Worm (Caenorhabditis elegans): Measurements from ENCODE around the gene F58A3.4.

Gene F58A3.4

ce11 chrX:11047183-11047582 lies 36.7 kb upstream of the F58A3.4 start, which contains the start of gene clc-1 (continued):
- TF ChIP-seq dve-1 (tag; optimal IDR thresholded peaks at IDR 0.05; ENCODE audit: insufficient read depth) (peak; percentile 79), nhr-42 (GFP tag; IDR thresholded peaks at IDR 0.05) (no peak), ceh-62 (tag; optimal IDR thresholded peaks at IDR 0.05) (no peak), egl-27 (tag; optimal IDR thresholded peaks at IDR 0.05) (no peak), hlh-30 (tag; optimal IDR thresholded peaks at IDR 0.05; ENCODE audit: insufficient read depth) (peak; percentile 1), mdt-29 (GFP tag; IDR thresholded peaks at IDR 0.05) (no peak), mxl-2 (GFP tag; conservative IDR thresholded peaks at IDR 0.05) (no peak), hlh-11 (tag; optimal IDR thresholded peaks at IDR 0.05) (peak; percentile 85), jun-1 (tag; optimal IDR thresholded peaks at IDR 0.05) (no peak), lsy-2 (tag; optimal IDR thresholded peaks at IDR 0.05) (no peak)

- TF ChIP-seq zag-1 (tag; optimal IDR thresholded peaks at IDR 0.05) (no peak), nhr-237 (tag; optimal IDR thresholded peaks at IDR 0.05) (no peak), sdz-12 (GFP tag; optimal IDR thresholded peaks at IDR 0.05) (no peak), duxl-1 (tag; optimal IDR thresholded peaks at IDR 0.05; ENCODE audit: poor library complexity) (no peak), F26F4.8 (GFP tag; conservative IDR thresholded peaks at IDR 0.05) (no peak), ctbp-1 (GFP tag; IDR thresholded peaks at IDR 0.05) (no peak), tag-97 (GFP tag; IDR thresholded peaks at IDR 0.05) (no peak), T20F7.1 (GFP tag; optimal IDR thresholded peaks at IDR 0.05) (no peak), hlh-11 (tag; optimal IDR thresholded peaks at IDR 0.05) (no peak), nhr-25 (tag; optimal IDR thresholded peaks at IDR 0.05; ENCODE audit: borderline replicate concordance, insufficient read depth) (no peak), ceh-62 (tag; optimal IDR thresholded peaks at IDR 0.05) (no peak), egl-27 (tag; optimal IDR thresholded peaks at IDR 0.05) (no peak), zfp-2 (tag; optimal IDR thresholded peaks at IDR 0.05) (no peak), unc-130 (GFP tag; optimal IDR thresholded peaks at IDR 0.05) (no peak), dmd-9 (GFP tag; IDR thresholded peaks at IDR 0.05) (no peak), ztf-11 (tag; optimal IDR thresholded peaks at IDR 0.05) (no peak)
Measured at ce11 chrX:11042777-11043176, 32.3 kb upstream of the F58A3.4 start, which contains the start of gene C09F12.3. Gene C09F12.3 (minus strand): TSS chrX:11042877.

ce11 chrX:11038221-11038620 lies 27.8 kb upstream of the F58A3.4 start:
- TF ChIP-seq unc-62 (GFP tag; optimal IDR thresholded peaks at IDR 0.05 in 1 of 2) = peak in 1 of 2 experiments; percentile 50
- no peak for TF ChIP-seq unc-62 (tag; optimal IDR thresholded peaks at IDR 0.05)
- no peak for TF ChIP-seq ZK546.5 (tag; optimal IDR thresholded peaks at IDR 0.05)

ce11 chrX:11036114-11037087 lies 25.9 kb upstream of the F58A3.4 start:
- TF ChIP-seq zip-11 (GFP tag; IDR thresholded peaks at IDR 0.05) = no peak
- peak; percentile 21 for TF ChIP-seq hlh-30 (tag; optimal IDR thresholded peaks at IDR 0.05; ENCODE audit: insufficient read depth)
- no peak for TF ChIP-seq daf-16 (GFP tag; optimal IDR thresholded peaks at IDR 0.05)
- peak; percentile 85 for TF ChIP-seq daf-16 (tag; optimal IDR thresholded peaks at IDR 0.05)
- TF ChIP-seq mdl-1 (tag; optimal IDR thresholded peaks at IDR 0.05) = peak in 1 of 2 experiments; percentile 11
- no peak for TF ChIP-seq lin-1 (GFP tag; IDR thresholded peaks at IDR 0.05)
- peak; percentile 49 for TF ChIP-seq mes-2 (tag; optimal IDR thresholded peaks at IDR 0.05; ENCODE audit: poor library complexity, severe bottlenecking)
- TF ChIP-seq dmd-6 (GFP tag; IDR thresholded peaks at IDR 0.05) = peak; percentile 54
- TF ChIP-seq dve-1 (tag; optimal IDR thresholded peaks at IDR 0.05; ENCODE audit: insufficient read depth) = peak; percentile 39
- TF ChIP-seq attf-4 (tag; optimal IDR thresholded peaks at IDR 0.05) = no peak
- TF ChIP-seq nhr-48 (tag; optimal IDR thresholded peaks at IDR 0.05) = peak; percentile 42
- TF ChIP-seq ceh-28 (tag; optimal IDR thresholded peaks at IDR 0.05) = peak; percentile 14
- peak; percentile 30 for TF ChIP-seq hlh-11 (tag; optimal IDR thresholded peaks at IDR 0.05)
- TF ChIP-seq zfp-3 (GFP tag; conservative IDR thresholded peaks at IDR 0.05) = no peak
- TF ChIP-seq pqm-1 (tag; optimal IDR thresholded peaks at IDR 0.05) = peak; percentile 80
- TF ChIP-seq nhr-28 (tag; optimal IDR thresholded peaks at IDR 0.05) = peak; percentile 3
- TF ChIP-seq mxl-3 (GFP tag; optimal IDR thresholded peaks at IDR 0.05) = peak; percentile 11
- TF ChIP-seq aha-1 (tag) = peak; percentile 74

Measured in whole organism, L4 larva.